Worm (Caenorhabditis elegans): ENCODE measurements around the gene glb-13.

DNA sequence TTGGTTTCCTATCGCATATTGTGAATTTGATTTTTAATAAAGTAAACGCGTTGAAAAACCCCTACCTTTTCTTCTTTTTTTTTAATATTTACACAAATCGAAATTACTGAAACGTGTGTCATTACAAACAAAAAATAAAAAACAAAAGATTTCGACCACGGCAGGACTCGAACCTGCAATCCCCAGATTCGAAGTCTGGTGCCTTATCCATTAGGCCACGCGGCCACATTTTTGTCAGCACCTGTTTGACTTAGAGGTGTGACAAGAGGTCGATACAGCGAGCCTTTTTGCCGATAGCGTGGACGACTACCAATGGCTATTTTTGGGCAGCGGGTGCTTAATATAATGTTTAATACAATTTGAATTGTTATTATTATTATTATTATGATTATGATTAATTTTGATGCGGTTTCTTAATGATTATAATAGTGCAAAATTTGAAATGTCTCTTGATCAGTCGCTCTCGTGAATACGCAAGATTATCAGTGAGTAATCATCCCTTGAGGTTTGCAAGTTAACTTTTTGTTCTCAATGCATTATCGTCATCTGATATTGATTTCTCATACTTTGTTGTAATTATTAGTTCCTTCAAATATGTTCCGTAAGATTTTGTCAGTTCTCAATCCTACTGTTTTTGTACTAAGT is 40.2 kb downstream of the glb-13 start, which contains the start of gene srd-44:
- TF ChIP-seq ceh-31 (tag; optimal IDR thresholded peaks at IDR 0.05) (no peak), dmd-4 (tag; optimal IDR thresholded peaks at IDR 0.05; ENCODE audit: borderline replicate concordance) (no peak), ets-4 (tag; optimal IDR thresholded peaks at IDR 0.05) (no peak), ceh-6 (GFP tag; optimal IDR thresholded peaks at IDR 0.05) (no peak), zip-5 (tag; optimal IDR thresholded peaks at IDR 0.05) (no peak), ceh-2 (tag; optimal IDR thresholded peaks at IDR 0.05) (no peak), elt-4 (tag; optimal IDR thresholded peaks at IDR 0.05) (no peak), odd-2 (tag; optimal IDR thresholded peaks at IDR 0.05) (no peak)
